Fruit fly (Drosophila melanogaster) whole organism, pupa: ENCODE results near the gene CG14073.

Experiments
- CG10348 ChIP-seq: fragments of 200-800 bp; sonication (Bioruptor generic); IDR thresholded peaks from 2 replicates; pipeline ENCODE4 v1.3.6; 2022; ENCODE audit warnings: missing biosample characterization, missing genetic modification characterization
- CG12605 ChIP-seq: fragments of 200-800 bp; sonication (Bioruptor generic); IDR thresholded peaks from 2 replicates; pipeline ENCODE4 v1.3.6; 2022; ENCODE audit warnings: missing biosample characterization, missing genetic modification characterization
- CG13204 ChIP-seq: fragments of 200-800 bp; sonication (Bioruptor generic); optimal IDR thresholded peaks from 2 replicates; lab custom pipeline; 2018; ENCODE audit warnings: missing biosample characterization, mild to moderate bottlenecking, missing genetic modification characterization, moderate library complexity
- CG14655 ChIP-seq: fragments of 200-800 bp; sonication (Bioruptor generic); optimal IDR thresholded peaks from 3 replicates; lab custom pipeline; 2017; ENCODE audit warnings: mild to moderate bottlenecking, missing biosample characterization, missing genetic modification reagents, missing genetic modification characterization
- CG15710 ChIP-seq: fragments of 200-800 bp; sonication (Bioruptor generic); optimal IDR thresholded peaks from 2 replicates; lab custom pipeline; 2018; ENCODE audit warnings: missing biosample characterization, mild to moderate bottlenecking, missing genetic modification characterization, moderate library complexity
- CG17806 ChIP-seq: fragments of 200-800 bp; sonication (Bioruptor generic); optimal IDR thresholded peaks from 2 replicates; lab custom pipeline; 2018; ENCODE audit warnings: missing biosample characterization, mild to moderate bottlenecking, missing genetic modification characterization, moderate library complexity
- CG32121 ChIP-seq: fragments of 200-800 bp; sonication (Bioruptor generic); IDR thresholded peaks from 2 replicates; pipeline ENCODE4 v1.3.6; 2022; ENCODE audit warnings: missing biosample characterization, missing genetic modification characterization
- CG34367 ChIP-seq: fragments of 200-800 bp; sonication (Bioruptor generic); optimal IDR thresholded peaks from 2 replicates; lab custom pipeline; 2018; ENCODE audit warnings: missing biosample characterization, mild to moderate bottlenecking, missing genetic modification characterization
- CG4496 ChIP-seq: fragments of 200-800 bp; sonication (Bioruptor generic); IDR thresholded peaks from 3 replicates; pipeline ENCODE4 v1.3.6; 2022; ENCODE audit warnings: missing biosample characterization, missing genetic modification characterization
- CG8159 ChIP-seq: fragments of 200-800 bp; sonication (Bioruptor generic); optimal IDR thresholded peaks from 3 replicates; lab custom pipeline; 2018; ENCODE audit warnings: missing biosample characterization, mild to moderate bottlenecking, missing genetic modification characterization, moderate library complexity
- CG8301 ChIP-seq: fragments of 200-800 bp; sonication (Bioruptor generic); optimal IDR thresholded peaks from 2 replicates; lab custom pipeline; 2018; ENCODE audit warnings: missing biosample characterization, mild to moderate bottlenecking, missing genetic modification characterization
- CG9948 ChIP-seq: fragments of 200-800 bp; sonication (Bioruptor generic); optimal IDR thresholded peaks from 2 replicates; lab custom pipeline; 2018; ENCODE audit warnings: missing biosample characterization, mild to moderate bottlenecking, missing genetic modification characterization, moderate library complexity
- D1 ChIP-seq: fragments of 200-800 bp; sonication (Bioruptor generic); optimal IDR thresholded peaks from 2 replicates; lab custom pipeline; 2018; ENCODE audit warnings: missing biosample characterization, mild to moderate bottlenecking, missing genetic modification characterization, moderate library complexity
- EcR ChIP-seq: fragments of 200-800 bp; sonication (Bioruptor generic); optimal IDR thresholded peaks from 3 replicates; lab custom pipeline; 2019; ENCODE audit warnings: missing biosample characterization, missing genetic modification characterization, mild to moderate bottlenecking, moderate library complexity, missing genetic modification reagents
- Ets98B ChIP-seq: fragments of 200-800 bp; sonication (Bioruptor generic); IDR thresholded peaks from 2 replicates; pipeline ENCODE4 v1.3.6; 2022; ENCODE audit warnings: missing biosample characterization, missing genetic modification characterization
- Pif1A ChIP-seq: fragments of 200-800 bp; sonication (Bioruptor generic); optimal IDR thresholded peaks from 3 replicates; lab custom pipeline; 2016; ENCODE audit warnings: missing biosample characterization, missing genetic modification characterization
- Pif1B ChIP-seq: fragments of 200-800 bp; sonication (Bioruptor generic); optimal IDR thresholded peaks from 3 replicates; lab custom pipeline; 2016; ENCODE audit warnings: missing biosample characterization, missing genetic modification characterization
- Snoo ChIP-seq: fragments of 200-800 bp; sonication (Bioruptor generic); optimal IDR thresholded peaks from 3 replicates; lab custom pipeline; 2017; ENCODE audit warnings: missing biosample characterization, mild to moderate bottlenecking, missing genetic modification characterization, inconsistent platforms
- fd96Ca ChIP-seq: fragments of 200-800 bp; sonication (Bioruptor generic); IDR thresholded peaks from 3 replicates; pipeline ENCODE4 v1.3.6; 2022; ENCODE audit warnings: missing biosample characterization, missing genetic modification characterization
- gl ChIP-seq: fragments of 200-800 bp; sonication (Bioruptor generic); optimal IDR thresholded peaks from 2 replicates; lab custom pipeline; 2018; ENCODE audit warnings: missing biosample characterization, mild to moderate bottlenecking, missing genetic modification characterization
- rn ChIP-seq: fragments of 200-800 bp; sonication (Bioruptor generic); IDR thresholded peaks from 2 replicates; pipeline ENCODE4 v1.3.6; 2022; ENCODE audit warnings: missing biosample characterization, missing genetic modification characterization

Gene CG14073

dm6 chr3L:18809067-18809466 lies 11.4 kb downstream of the CG14073 start:
- no peak for TF ChIP-seq CG8159 (tag; lab: Kevin White, UChicago)
- no peak for TF ChIP-seq CG15710 (tag; lab: Kevin White, UChicago)
- no peak for TF ChIP-seq CG13204 (GFP tag; lab: Kevin White, UChicago)
- TF ChIP-seq CG4496 (GFP tag; lab: Robert Waterston, UW), result no peak

- TF ChIP-seq EcR (GFP tag; lab: Kevin White, UChicago), result peak; percentile 69
- TF ChIP-seq CG15710 (tag; lab: Kevin White, UChicago), result no peak
- peak; percentile 6; the same call in 1 of the 2 replicates for TF ChIP-seq rn
- TF ChIP-seq CG8301, result no peak
- TF ChIP-seq gl, result peak; percentile 19
- no peak for TF ChIP-seq CG9948
- peak; percentile 63 for TF ChIP-seq CG32121 (GFP tag; lab: Robert Waterston, UW)
- TF ChIP-seq D1, result peak; percentile 12
- no peak for TF ChIP-seq CG10348 (GFP tag; lab: Robert Waterston, UW)
- TF ChIP-seq CG8159 (tag; lab: Kevin White, UChicago), result no peak
- no peak for TF ChIP-seq CG17806 (tag; lab: Kevin White, UChicago)
- no peak for TF ChIP-seq CG13204 (GFP tag; lab: Kevin White, UChicago)
- peak; percentile 49; the same call in 1 of the 2 replicates for TF ChIP-seq Ets98B (GFP tag; lab: Robert Waterston, UW)
- no peak for TF ChIP-seq CG14655
- TF ChIP-seq Pif1A (GFP tag; lab: Kevin White, UChicago), result no peak
- TF ChIP-seq CG12605 (GFP tag; lab: Robert Waterston, UW), result 0 out of 2 replicates have a peak, but pooled peaks have one; percentile 10
- no peak for TF ChIP-seq CG4496 (GFP tag; lab: Robert Waterston, UW)
- TF ChIP-seq Pif1B (GFP tag; lab: Kevin White, UChicago), result no peak
- TF ChIP-seq Snoo, result no peak
- TF ChIP-seq CG34367 (tag; lab: Kevin White, UChicago), result no peak
- TF ChIP-seq fd96Ca (GFP tag; lab: Robert Waterston, UW), result peak; percentile 74
Observed at dm6 chr3L:18801194-18801695, 19.2 kb downstream of the CG14073 start, which contains the start of gene ftz-f1. Gene ftz-f1 (minus strand): TSS chr3L:18801309.

dm6 chr3L:18800100-18800841 lies 20.2 kb downstream of the CG14073 start:
- TF ChIP-seq CG8301 (peak; percentile 45), CG34367 (tag; lab: Kevin White, UChicago) (peak; percentile 0), CG12605 (GFP tag; lab: Robert Waterston, UW) (peak; percentile 54), Ets98B (GFP tag; lab: Robert Waterston, UW) (peak; percentile 31), CG9948 (no peak), CG4496 (GFP tag; lab: Robert Waterston, UW) (peak; percentile 70), CG17806 (tag; lab: Kevin White, UChicago) (no peak), rn (no peak), CG32121 (GFP tag; lab: Robert Waterston, UW) (peak; percentile 40; the same call in 1 of the 2 replicates), CG14655 (peak; percentile 52), D1 (no peak), EcR (GFP tag; lab: Kevin White, UChicago) (peak; percentile 51), CG13204 (GFP tag; lab: Kevin White, UChicago) (peak; percentile 58), gl (peak; percentile 40), Pif1B (GFP tag; lab: Kevin White, UChicago) (peak; percentile 44), CG10348 (GFP tag; lab: Robert Waterston, UW) (no peak), CG15710 (tag; lab: Kevin White, UChicago) (no peak), Pif1A (GFP tag; lab: Kevin White, UChicago) (no peak), CG8159 (tag; lab: Kevin White, UChicago) (no peak), Snoo (no peak), fd96Ca (GFP tag; lab: Robert Waterston, UW) (peak; percentile 51)

dm6 chr3L:18799508-18800062 lies 20.9 kb downstream of the CG14073 start:
- TF ChIP-seq D1 (peak; percentile 66), CG17806 (tag; lab: Kevin White, UChicago) (peak; percentile 44), CG8159 (tag; lab: Kevin White, UChicago) (peak; percentile 65), EcR (GFP tag; lab: Kevin White, UChicago) (no peak), CG4496 (GFP tag; lab: Robert Waterston, UW) (no peak), CG15710 (tag; lab: Kevin White, UChicago) (peak; percentile 33), Pif1B (GFP tag; lab: Kevin White, UChicago) (no peak), CG8301 (no peak), CG9948 (peak; percentile 17), CG10348 (GFP tag; lab: Robert Waterston, UW) (no peak)

dm6 chr3L:18796376-18796775 lies 24.1 kb downstream of the CG14073 start:
- no peak for TF ChIP-seq CG13204 (GFP tag; lab: Kevin White, UChicago)
- 0 out of 2 replicates have a peak, but pooled peaks have one; percentile 14 for TF ChIP-seq CG32121 (GFP tag; lab: Robert Waterston, UW)
